Worm (Caenorhabditis elegans): ENCODE measurements around the gene C14A6.12.

- TF ChIP-seq dao-5 (tag; optimal IDR thresholded peaks at IDR 0.05) = no peak
- TF ChIP-seq him-1 (tag; optimal IDR thresholded peaks at IDR 0.05) = no peak
- TF ChIP-seq W03F9.2 (tag; optimal IDR thresholded peaks at IDR 0.05) = no peak
Measured at ce11 chrV:18184910-18185309, 22.4 kb upstream of the C14A6.12 start, which contains the start of gene C31G12.3.
